Worm (Caenorhabditis elegans) whole organism, L4/young adult: ENCODE measurements around the gene phf-33.

Experiments
- W03F9.2 ChIP-seq: fragments of 150-350 bp; optimal IDR thresholded peaks from 2 replicates; lab custom pipeline; 2014; ENCODE audit warnings: missing biosample characterization, missing genetic modification characterization
- him-1 ChIP-seq: sonication (generic microtip); optimal IDR thresholded peaks from 2 replicates; lab custom pipeline; 2016; ENCODE audit warnings: missing genotype, missing genetic modification reagents, missing genetic modification characterization, missing compliant biosample characterization

- no peak for TF ChIP-seq W03F9.2
- no peak for TF ChIP-seq him-1 (tag; lab: Kevin White, UChicago)
These were observed 43.9 kb downstream of the phf-33 start, which contains the start of gene K08H2.2 for ce11 chrX:13234879-13235278.
